Worm (Caenorhabditis elegans) whole organism, dauer: ENCODE results near the gene shc-2.
"Not testable (repeated sequence)": the region's sequence is repeated elsewhere in the genome, so short reads cannot be mapped to it uniquely, and the experiment has no call there.

Source experiments
- unc-62 ChIP-seq: sonication (generic microtip); optimal IDR thresholded peaks from 2 replicates; lab custom pipeline; 2017; ENCODE audit warnings: missing biosample characterization, missing genetic modification reagents, missing genetic modification characterization

The shc-2 gene

DNA sequence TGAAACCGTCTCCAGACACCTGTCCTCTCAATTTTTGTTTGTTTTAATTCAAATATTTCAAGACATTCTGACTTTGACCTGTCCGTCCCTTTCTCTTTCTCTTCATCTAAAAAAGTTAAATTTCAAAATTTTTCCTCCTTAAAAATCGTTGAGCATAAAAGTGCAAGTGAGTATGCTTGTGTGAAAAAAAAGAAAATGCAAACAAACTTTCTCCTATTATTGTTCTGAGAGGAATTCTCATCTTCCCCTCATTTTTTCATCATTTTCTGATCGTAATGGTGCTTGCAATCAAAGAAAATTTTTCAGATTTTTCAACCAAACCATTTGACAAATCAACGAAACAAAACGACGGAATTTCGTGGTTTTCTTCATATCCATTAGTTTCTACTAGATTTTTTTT, at the start of gene shc-2:
Gene shc-2 (plus strand): TSS at position 301 of the 400 bp plus-strand sequence.
- no peak for TF ChIP-seq unc-62 (GFP tag; lab: Kevin White, UChicago)

DNA sequence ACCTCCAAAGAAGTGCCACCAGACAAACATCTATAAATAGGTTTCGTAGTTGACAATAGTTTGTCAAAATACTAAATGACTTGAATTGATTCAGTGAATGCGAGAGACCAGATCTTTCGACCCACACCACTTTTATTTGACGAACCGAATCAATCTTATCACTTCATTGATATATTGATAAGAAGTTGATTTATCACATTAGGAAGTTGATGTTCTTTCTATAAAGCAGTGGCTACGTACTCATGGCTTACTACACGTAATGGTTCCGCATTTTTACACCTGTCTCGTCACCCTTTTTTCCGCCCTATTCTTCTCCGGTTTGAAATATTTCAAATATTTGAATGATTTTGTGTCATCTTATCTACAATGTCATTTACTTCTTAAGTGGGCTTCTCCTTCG, 48.4 kb upstream of the shc-2 start:
- TF ChIP-seq unc-62 (GFP tag; lab: Kevin White, UChicago), result no peak

DNA sequence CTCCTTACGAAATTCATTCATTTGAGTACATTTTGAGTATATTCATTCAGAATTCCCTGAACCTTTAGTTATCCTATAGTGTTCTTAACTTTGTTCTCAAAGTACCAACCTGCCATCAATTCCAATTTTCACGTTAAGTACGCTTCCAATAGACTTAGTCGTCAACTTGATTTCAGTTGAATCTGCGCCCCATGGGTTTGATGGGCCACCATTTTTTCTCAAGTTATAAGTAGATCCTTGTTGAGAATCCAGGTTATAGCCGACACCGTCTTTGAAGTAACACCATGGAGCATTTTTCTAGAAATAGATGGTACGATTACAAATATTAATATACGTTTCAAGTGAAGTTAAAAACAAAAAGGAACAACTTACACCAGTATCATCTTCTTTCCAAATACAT, 44.2 kb upstream of the shc-2 start:
- TF ChIP-seq unc-62 (GFP tag; lab: Kevin White, UChicago), result no peak

DNA sequence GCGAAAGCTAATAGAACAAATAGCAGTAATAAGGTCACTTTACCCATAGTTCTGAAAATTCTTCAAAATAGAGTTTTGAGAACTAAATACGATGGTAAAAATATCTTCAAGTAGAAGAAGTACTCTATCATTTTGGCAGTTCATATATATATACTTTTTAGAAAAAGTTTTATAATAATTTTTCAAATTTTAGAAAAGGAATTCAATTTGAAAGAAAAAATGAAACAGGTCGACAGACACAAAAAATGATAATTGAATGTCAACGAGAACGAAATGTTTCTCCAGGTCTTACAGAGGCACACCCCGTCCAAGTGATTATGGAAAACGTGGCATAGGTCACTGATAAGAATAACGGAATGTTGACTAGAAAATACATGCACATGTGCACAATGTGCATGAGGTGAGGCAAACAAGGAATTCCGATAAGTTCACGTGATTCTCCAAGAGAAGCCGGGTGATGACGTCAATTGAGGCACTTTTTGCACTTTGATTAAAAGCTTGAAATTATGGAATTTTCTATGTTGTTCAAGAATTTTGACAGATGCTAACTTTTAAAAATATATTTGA, 43.7 kb upstream of the shc-2 start, which contains the start of gene aagr-2:
Gene aagr-2 (minus strand): TSS at position 51 of the 567 bp plus-strand sequence.
- no peak for TF ChIP-seq unc-62 (GFP tag; lab: Kevin White, UChicago)

DNA sequence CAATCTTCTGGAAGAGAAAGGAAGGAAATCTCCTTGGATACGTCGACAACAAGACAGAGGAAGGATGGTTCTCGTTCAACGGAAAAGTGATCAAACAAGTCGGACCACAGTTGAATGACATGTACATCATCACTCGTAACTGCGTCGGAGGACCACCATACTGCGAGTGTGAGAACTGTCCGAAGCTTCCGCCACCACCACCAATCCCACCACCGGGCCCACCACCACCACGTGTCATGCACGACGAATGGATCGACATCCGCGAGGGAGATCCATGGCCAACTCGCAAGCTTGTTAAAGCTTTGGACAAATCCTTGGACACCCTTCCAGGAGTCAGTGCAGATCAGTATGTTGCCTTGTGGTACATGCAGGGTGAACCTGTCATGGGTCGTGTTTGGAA, 37.7 kb upstream of the shc-2 start:
- TF ChIP-seq unc-62 (GFP tag; lab: Kevin White, UChicago), result no peak

DNA sequence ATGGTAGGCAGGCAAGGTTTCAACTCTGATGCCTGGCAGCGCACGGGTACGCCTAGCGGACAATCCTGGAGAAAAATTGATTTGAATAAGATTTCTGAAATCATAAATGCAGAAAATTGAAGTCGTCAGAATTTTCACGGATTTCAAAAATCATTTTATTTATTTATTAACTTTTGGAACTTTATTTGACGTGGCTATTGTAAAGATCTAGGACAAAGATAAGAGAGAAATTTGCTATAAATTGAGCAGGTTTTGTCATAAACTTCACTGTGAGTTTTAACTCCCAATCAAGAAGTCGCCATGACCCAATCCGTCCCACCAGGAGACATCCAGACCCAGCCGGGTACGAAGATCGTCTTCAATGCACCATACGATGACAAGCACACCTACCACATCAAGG, 36.2 kb upstream of the shc-2 start, which contains the start of gene msp-152:
Gene msp-152 (plus strand): TSS at position 301 of the 400 bp plus-strand sequence.
- TF ChIP-seq unc-62 (GFP tag; lab: Kevin White, UChicago), result not testable (repeated sequence)

DNA sequence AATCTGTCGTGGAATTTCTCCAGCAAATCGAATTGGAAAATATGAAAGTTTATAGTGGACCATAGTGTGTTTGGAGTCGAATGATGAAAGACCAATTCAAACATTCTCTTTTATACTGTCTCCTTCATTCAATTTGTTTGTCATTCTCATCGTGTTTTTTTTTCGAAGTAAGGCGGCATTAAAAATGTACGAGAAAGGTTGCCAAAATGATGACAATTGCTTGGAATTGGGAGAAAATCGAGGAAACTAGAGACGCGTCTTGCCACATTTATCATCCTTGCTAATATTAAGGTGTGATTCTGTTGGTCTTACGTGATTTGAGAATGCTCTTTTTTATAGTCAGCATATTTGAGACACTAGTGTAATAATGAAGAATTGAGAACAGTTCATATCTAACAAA, 34.0 kb upstream of the shc-2 start, which contains the start of gene gst-30:
Gene gst-30 (minus strand): TSS at position 101 of the 400 bp plus-strand sequence.
- TF ChIP-seq unc-62 (GFP tag; lab: Kevin White, UChicago), result no peak

DNA sequence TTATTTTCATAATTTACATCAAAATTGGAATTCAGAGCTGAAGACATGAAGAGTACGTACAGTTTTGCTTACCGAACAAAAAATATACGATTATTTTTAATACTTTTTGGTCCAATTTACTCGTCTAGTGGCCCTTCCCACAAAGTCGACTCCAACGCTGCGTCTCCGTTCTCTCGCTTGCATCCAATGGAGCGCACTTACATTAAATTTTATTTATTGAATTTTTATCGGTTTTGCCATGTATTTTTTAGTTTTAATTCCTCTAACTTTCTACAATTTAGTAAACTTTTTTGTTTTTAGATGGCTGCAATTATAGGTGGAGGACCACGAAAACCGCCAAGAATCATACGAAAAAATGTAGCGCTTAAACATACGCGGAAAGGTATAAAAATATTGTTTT, 33.4 kb upstream of the shc-2 start, which contains the start of gene ZK546.5:
Gene ZK546.5 (plus strand): TSS at position 301 of the 400 bp plus-strand sequence.
- no peak for TF ChIP-seq unc-62 (GFP tag; lab: Kevin White, UChicago)

DNA sequence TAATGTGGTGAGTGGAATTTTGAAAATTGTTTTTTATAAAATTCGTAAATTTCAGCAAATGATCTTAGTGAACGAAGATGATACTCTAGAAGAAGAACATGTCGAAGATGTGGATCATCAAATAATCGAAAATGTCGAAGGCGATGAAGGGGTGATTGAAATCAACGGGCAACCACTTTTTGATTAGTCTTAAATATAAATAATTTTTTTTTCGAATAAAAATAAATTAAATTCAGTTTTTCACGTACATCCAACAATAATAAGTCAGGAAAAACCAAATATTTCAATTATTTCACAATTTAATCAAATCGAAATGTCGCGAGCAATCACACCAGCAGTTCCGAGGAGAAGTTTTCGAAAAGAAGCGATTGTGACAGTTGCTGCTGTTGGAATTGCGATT, 31.2 kb upstream of the shc-2 start, which contains the start of gene ZK546.4:
Gene ZK546.4 (plus strand): TSS at position 301 of the 400 bp plus-strand sequence.
- TF ChIP-seq unc-62 (GFP tag; lab: Kevin White, UChicago), result no peak

DNA sequence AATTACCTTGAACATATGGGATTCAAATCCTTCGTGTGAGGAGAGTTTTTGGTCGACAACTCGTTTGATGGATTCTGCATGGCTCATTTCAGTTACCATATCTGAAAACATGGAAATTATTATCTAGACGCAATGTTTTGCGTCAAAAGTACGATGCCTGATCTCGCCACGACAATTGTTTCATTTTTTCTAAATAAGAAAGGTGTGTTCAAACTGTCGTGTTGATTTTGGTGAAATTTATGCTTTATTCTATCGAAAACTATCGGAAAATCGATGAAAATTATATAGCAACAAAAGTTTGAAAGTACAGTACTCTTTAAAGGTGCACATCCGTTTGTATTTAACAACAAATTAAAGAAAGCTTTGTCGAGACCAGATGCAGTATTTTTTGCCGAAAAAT, 27.9 kb upstream of the shc-2 start, which contains the start of gene cblc-1:
Gene cblc-1 (minus strand): TSS at position 101 of the 400 bp plus-strand sequence.
- TF ChIP-seq unc-62 (GFP tag; lab: Kevin White, UChicago), result no peak

DNA sequence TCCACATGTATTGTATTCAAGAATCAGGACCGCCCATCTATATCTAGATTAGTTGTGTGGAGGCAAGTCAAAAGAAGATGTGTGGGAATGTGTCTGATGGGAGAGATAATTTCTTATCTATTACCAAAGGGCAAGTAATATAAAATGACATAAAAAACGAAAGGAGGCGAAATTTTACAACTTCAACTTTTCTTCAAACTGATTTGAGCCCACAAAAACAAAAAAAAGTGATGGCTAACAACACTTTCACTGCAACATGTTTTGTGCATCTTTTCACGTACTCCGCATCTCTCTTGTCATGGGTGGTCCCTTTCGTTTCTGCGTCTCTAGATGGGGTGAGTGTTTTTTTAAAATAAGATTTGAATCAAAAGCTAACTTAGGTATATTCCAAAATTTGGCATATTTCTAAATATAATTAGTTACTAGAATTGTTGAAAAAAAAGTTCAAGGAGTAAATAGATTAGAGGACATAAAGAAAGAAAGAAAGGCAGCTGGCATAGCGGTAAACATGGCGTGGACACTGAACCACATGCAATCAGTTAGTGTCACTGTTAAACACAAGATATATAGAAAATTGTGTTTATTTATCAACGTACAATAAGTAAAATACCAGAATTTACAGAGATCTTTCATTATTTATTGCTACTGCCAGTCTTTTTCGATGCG, 27.3 kb upstream of the shc-2 start, which contains the start of gene ZK546.19:
Gene ZK546.19 (plus strand): TSS at position 186 of the 666 bp plus-strand sequence.
- TF ChIP-seq unc-62 (GFP tag; lab: Kevin White, UChicago), result no peak

DNA sequence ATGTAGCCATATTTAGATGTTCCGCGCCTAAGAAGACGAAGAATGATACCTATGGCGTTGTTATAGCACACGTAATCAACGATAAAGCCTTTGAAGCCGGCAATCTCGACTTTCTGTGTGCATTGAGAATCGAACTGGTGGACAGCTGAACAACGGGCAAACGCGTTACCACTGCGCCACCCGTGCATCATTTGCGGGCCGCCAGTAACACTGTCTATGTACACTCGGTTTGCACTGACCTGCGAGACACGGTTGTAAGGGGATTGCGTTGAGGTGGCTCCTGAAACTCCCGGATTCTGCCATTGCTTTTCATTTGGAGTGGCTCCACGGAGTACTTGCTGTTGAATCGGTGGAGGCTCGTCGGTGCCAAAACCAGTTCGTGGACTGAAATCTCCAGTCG, 26.6 kb upstream of the shc-2 start:
- TF ChIP-seq unc-62 (GFP tag; lab: Kevin White, UChicago), result no peak

DNA sequence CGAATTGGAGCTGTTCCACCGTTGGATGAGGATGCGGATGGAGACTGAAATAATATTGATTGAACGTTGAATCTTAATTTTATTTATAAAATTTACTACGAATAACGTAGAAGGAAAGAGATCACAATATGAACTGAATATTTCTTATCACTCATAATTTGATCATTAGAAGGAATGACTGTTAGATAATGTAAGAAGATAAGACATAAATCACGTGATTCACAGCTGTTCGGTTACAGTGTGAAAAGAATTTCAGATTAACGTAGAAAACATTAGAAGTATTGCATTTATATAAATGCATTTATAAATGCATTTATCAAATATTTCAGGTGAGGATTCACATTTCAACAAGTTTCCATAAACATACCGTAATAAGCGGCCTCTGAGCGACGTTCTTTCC, 26.1 kb upstream of the shc-2 start:
- no peak for TF ChIP-seq unc-62 (GFP tag; lab: Kevin White, UChicago)

DNA sequence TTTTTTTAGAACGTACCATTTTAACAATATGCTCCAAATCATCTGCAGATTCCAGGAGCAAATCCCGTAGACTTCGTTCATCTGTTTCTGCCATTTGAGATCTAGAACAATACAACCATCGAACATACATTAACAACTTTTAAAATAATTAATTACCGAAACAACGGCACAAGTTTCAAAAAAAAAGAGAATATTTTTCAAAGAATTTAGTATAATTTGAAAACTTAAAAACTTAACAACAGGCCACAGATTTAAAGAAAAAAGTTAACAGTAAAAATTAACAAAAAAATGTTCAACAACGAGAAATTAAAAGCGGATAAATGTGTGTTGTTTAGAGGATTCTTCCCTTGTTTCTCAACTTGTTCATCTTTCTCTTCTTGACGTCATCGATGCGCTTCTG, 25.1 kb upstream of the shc-2 start, which contains the start of gene mdt-4:
Gene mdt-4 (minus strand): TSS at position 101 of the 400 bp plus-strand sequence.
- TF ChIP-seq unc-62 (GFP tag; lab: Kevin White, UChicago), result no peak

DNA sequence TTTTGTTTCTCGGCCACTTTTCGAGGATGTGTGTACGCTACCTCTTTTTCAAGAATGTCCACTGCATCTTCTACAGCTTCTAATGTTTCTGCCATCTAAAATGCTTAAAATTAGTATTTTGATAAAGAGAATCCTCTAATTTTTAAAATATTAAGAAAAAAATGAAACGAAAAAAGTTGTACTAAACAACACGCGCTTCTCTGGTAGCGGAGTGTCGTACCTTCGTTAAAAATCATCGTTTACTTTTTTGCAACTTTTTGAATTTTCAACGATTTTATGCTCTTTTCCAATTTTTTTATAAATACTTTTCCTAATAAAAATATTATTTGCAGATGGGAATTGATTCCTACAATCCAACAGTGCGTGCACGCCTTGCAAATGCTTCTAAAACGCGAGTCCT, 23.3 kb upstream of the shc-2 start, which contains the start of the genes gldi-11 and ZK546.2:
Gene gldi-11 (minus strand): TSS at position 95 of the 400 bp plus-strand sequence.
Gene ZK546.2 (plus strand): TSS at position 333 of the 400 bp plus-strand sequence.
- TF ChIP-seq unc-62 (GFP tag; lab: Kevin White, UChicago), result no peak

DNA sequence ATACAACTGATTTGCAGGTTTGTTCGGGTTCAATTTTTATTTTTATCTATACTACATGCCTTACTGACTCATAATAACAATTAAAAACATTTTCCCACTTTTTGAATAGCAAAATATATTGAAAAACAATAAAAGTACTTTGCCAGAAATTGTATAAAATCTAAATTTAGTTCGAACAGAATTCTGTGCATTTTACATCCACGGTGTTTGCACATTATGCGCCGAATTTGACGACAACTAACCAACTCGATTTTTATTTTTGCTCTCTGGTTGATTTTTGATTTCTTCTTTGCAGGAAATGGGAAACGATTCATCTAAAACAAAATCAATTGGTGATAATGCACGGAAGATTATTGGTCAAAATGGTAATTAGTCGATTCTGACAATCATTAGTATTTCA, 22.2 kb upstream of the shc-2 start:
- no peak for TF ChIP-seq unc-62 (GFP tag; lab: Kevin White, UChicago)
